Worm (Caenorhabditis elegans): Measurements from ENCODE around the gene C05D9.4.

The C05D9.4 gene

ce11 chrX:1107758-1108157 is at the start of gene C05D9.4:
Gene C05D9.4 (plus strand): TSS chrX:1108058.
- TF ChIP-seq lim-7 (GFP tag; IDR thresholded peaks at IDR 0.05) (no peak), snpc-4 (tag; optimal IDR thresholded peaks at IDR 0.05) (no peak), nhr-10 (tag; optimal IDR thresholded peaks at IDR 0.05) (no peak), ceh-32 (tag; optimal IDR thresholded peaks at IDR 0.05; ENCODE audit: poor library complexity) (no peak), dve-1 (tag; optimal IDR thresholded peaks at IDR 0.05; ENCODE audit: insufficient read depth) (no peak), pha-4 (GFP tag; IDR thresholded peaks at IDR 0.05) (no peak), pha-4 (tag; optimal IDR thresholded peaks at IDR 0.05) (no peak), Y75B8A.6 (GFP tag; IDR thresholded peaks at IDR 0.05) (no peak), ceh-62 (tag; optimal IDR thresholded peaks at IDR 0.05) (no peak), ZK546.5 (tag; optimal IDR thresholded peaks at IDR 0.05) (no peak), vab-7 (GFP tag; IDR thresholded peaks at IDR 0.05) (no peak), dmd-6 (GFP tag; IDR thresholded peaks at IDR 0.05) (no peak), F44E2.7 (GFP tag; IDR thresholded peaks at IDR 0.05) (no peak), mdl-1 (tag; optimal IDR thresholded peaks at IDR 0.05) (no peak), ceh-28 (tag; optimal IDR thresholded peaks at IDR 0.05) (no peak), lin-1 (GFP tag; IDR thresholded peaks at IDR 0.05) (no peak), hlh-30 (tag; optimal IDR thresholded peaks at IDR 0.05; ENCODE audit: insufficient read depth) (no peak), set-16 (GFP tag; IDR thresholded peaks at IDR 0.05) (no peak)

ce11 chrX:1060705-1061104 is 47.2 kb upstream of the C05D9.4 start:
- TF ChIP-seq Y5F2A.4 (GFP tag; optimal IDR thresholded peaks at IDR 0.05) (no peak), lin-15B (tag; optimal IDR thresholded peaks at IDR 0.05) (no peak), nhr-76 (tag; optimal IDR thresholded peaks at IDR 0.05) (no peak), zip-11 (GFP tag; IDR thresholded peaks at IDR 0.05) (no peak), set-16 (GFP tag; IDR thresholded peaks at IDR 0.05) (no peak), ctbp-1 (GFP tag; IDR thresholded peaks at IDR 0.05) (no peak), unc-62 (GFP tag; optimal IDR thresholded peaks at IDR 0.05 in 1 of 2) (no peak), unc-62 (tag; optimal IDR thresholded peaks at IDR 0.05) (no peak), zfp-2 (tag; optimal IDR thresholded peaks at IDR 0.05) (no peak), Y48G9A.11 (GFP tag; IDR thresholded peaks at IDR 0.05) (no peak), gei-8 (GFP tag; optimal IDR thresholded peaks at IDR 0.05) (no peak), ceh-82 (tag; optimal IDR thresholded peaks at IDR 0.05) (no peak), F49E8.2 (tag; optimal IDR thresholded peaks at IDR 0.05; ENCODE audit: borderline replicate concordance) (no peak), lir-3 (tag; optimal IDR thresholded peaks at IDR 0.05) (no peak), rbr-2 (tag; optimal IDR thresholded peaks at IDR 0.05) (no peak), nhr-28 (tag; optimal IDR thresholded peaks at IDR 0.05) (no peak), php-3 (GFP tag; IDR thresholded peaks at IDR 0.05) (no peak)

ce11 chrX:1062403-1063073 is 45.3 kb upstream of the C05D9.4 start, which contains the start of gene unc-1:
Gene unc-1 (minus strand): TSS chrX:1062453.
- TF ChIP-seq lsy-2 (tag; optimal IDR thresholded peaks at IDR 0.05) (no peak), cey-2 (tag; optimal IDR thresholded peaks at IDR 0.05; ENCODE audit: borderline replicate concordance, insufficient read depth) (no peak), mep-1 (tag; optimal IDR thresholded peaks at IDR 0.05) (peak; percentile 41), ceh-28 (tag; optimal IDR thresholded peaks at IDR 0.05) (no peak), Y5F2A.4 (GFP tag; optimal IDR thresholded peaks at IDR 0.05) (no peak), fkh-10 (GFP tag; optimal IDR thresholded peaks at IDR 0.05) (peak; percentile 35), dmd-8 (GFP tag; IDR thresholded peaks at IDR 0.05) (no peak), aha-1 (tag) (peak; percentile 22), hmg-1.1 (GFP tag; IDR thresholded peaks at IDR 0.05) (peak; percentile 72; the same call in 1 of the 2 replicates), ces-1 (GFP tag; optimal IDR thresholded peaks at IDR 0.05) (peak; percentile 81), pqm-1 (tag; optimal IDR thresholded peaks at IDR 0.05) (no peak), D1046.2 (GFP tag; IDR thresholded peaks at IDR 0.05) (no peak), rbr-2 (tag; optimal IDR thresholded peaks at IDR 0.05) (peak; percentile 15), T26A8.4 (GFP tag; IDR thresholded peaks at IDR 0.05) (no peak), sdz-12 (GFP tag; optimal IDR thresholded peaks at IDR 0.05) (no peak), ctbp-1 (GFP tag; IDR thresholded peaks at IDR 0.05) (peak; percentile 63; the same call in 1 of the 2 replicates)

All from whole organism, L4 larva.